Fruit fly (Drosophila melanogaster): Measurements from ENCODE around the gene Pgant7.

Pgant7 gene

DNA sequence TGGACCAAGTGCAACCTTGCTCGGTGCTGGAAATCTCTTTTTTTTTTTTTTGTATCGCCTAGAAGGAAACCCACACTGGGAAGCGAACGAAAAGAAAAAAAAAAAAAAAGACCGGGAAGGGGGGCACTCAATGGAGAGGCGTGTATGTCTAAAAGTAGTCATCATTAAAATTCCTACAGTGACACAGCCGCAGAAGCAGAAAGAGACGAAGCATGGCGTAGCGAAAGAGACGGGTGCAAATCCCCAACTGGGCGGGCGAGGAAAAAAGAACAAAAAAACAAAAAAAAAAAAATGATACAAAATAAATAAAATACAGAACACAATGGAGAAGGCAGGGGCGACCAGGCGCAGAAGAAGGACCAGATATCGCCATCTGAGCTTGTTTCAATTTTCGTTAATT lies 44.9 kb upstream of the Pgant7 start (continued):
- peak; percentile 84 for TF ChIP-seq CG9139 (GFP tag; optimal IDR thresholded peaks at IDR 0.05)
- TF ChIP-seq Smox (GFP tag; optimal IDR thresholded peaks at IDR 0.05), result no peak
- TF ChIP-seq Eip78C (GFP tag), result peak; percentile 46
- peak; percentile 27 for TF ChIP-seq Eip75B (GFP tag; optimal IDR thresholded peaks at IDR 0.05)
- 0 out of 3 replicates have a peak, but pooled peaks have one; percentile 11 for TF ChIP-seq eg (GFP tag; IDR thresholded peaks at IDR 0.05)
- no peak for TF ChIP-seq cyc (GFP tag; optimal IDR thresholded peaks at IDR 0.05)
- no peak for TF ChIP-seq esn (GFP tag; optimal IDR thresholded peaks at IDR 0.05)
- no peak for TF ChIP-seq dac (GFP tag; optimal IDR thresholded peaks at IDR 0.05)
- TF ChIP-seq acj6 (GFP tag; optimal IDR thresholded peaks at IDR 0.05), result no peak
- TF ChIP-seq CG11762 (GFP tag; optimal IDR thresholded peaks at IDR 0.05; ENCODE audit: insufficient read depth), result no peak
- TF ChIP-seq CG7368 (GFP tag; optimal IDR thresholded peaks at IDR 0.05), result no peak
- peak; percentile 80 for TF ChIP-seq CG6808 (GFP tag; optimal IDR thresholded peaks at IDR 0.05)
- TF ChIP-seq net (GFP tag; optimal IDR thresholded peaks at IDR 0.05), result peak; percentile 42
- no peak for TF ChIP-seq CG6276 (GFP tag; optimal IDR thresholded peaks at IDR 0.05)
- peak; percentile 33 to 53 for TF ChIP-seq salr (GFP tag; optimal IDR thresholded peaks at IDR 0.05)
- peak; percentile 45 for TF ChIP-seq CG16779 (tag; optimal IDR thresholded peaks at IDR 0.05)
- TF ChIP-seq Blimp-1 (GFP tag; optimal IDR thresholded peaks at IDR 0.05), result no peak
- TF ChIP-seq Hr38 (GFP tag; optimal IDR thresholded peaks at IDR 0.05), result no peak
- peak; percentile 25 for TF ChIP-seq svp (GFP tag)
- TF ChIP-seq dsx (GFP tag; optimal IDR thresholded peaks at IDR 0.05; ENCODE audit: poor library complexity, severe bottlenecking), result peak; percentile 47
- TF ChIP-seq CG32006 (GFP tag; optimal IDR thresholded peaks at IDR 0.05), result no peak
- no peak for TF ChIP-seq Gug (GFP tag; IDR thresholded peaks at IDR 0.05)

DNA sequence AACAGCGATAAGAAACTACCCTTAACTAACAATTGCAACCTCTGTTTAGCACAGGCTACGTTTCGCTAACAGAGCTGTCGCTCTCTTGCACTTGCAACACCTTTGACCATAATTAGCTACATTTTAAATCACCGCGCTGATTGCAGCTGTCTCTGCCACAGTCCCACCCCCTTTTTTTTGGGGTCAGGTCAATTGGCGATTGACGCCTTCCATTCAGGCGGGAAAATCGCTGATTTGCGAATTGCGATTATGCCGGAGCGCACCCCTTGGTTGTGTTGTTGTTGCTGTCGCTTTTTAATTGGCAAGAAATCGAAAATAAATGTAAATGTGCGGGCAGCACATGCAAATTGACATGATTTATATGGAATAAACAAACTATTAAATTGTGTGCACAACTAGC lies 43.5 kb upstream of the Pgant7 start:
- TF ChIP-seq svp (GFP tag) (peak; percentile 86), CG6276 (GFP tag; optimal IDR thresholded peaks at IDR 0.05) (no peak)

DNA sequence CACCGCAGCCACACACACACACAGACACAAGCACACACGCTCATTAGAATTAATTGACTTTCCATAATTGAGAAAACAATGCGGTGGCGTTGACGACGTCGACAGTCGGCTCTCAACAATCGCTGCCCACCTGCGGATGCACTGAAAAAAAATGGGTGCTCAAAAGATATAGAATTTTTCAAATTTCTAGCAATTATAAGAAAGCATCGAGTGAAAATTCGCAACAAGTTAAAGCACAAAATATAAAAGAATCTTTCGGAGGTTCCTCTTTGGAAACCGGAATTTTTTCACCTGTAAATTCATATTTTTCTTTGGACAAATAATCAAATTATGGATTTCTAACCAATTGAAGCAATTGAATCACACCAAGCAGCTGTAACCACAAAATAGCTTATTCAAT lies 42.1 kb upstream of the Pgant7 start:
- TF ChIP-seq Met (GFP tag; optimal IDR thresholded peaks at IDR 0.05), result peak; percentile 33
- TF ChIP-seq CG6792 (GFP tag; optimal IDR thresholded peaks at IDR 0.05), result peak; percentile 3
- peak; percentile 60; the same call in 2 of the 3 replicates for TF ChIP-seq CG8119 (GFP tag; IDR thresholded peaks at IDR 0.05)
- peak; percentile 21 for TF ChIP-seq lz (GFP tag; optimal IDR thresholded peaks at IDR 0.05)
- TF ChIP-seq salr (GFP tag; optimal IDR thresholded peaks at IDR 0.05), result peak in 1 of 2 experiments; percentile 46
- TF ChIP-seq net (GFP tag; optimal IDR thresholded peaks at IDR 0.05), result peak; percentile 43
- TF ChIP-seq fd85E (GFP tag; optimal IDR thresholded peaks at IDR 0.05), result no peak
- no peak for TF ChIP-seq fkh (GFP tag; optimal IDR thresholded peaks at IDR 0.05)
- TF ChIP-seq Hr39 (GFP tag; optimal IDR thresholded peaks at IDR 0.05), result peak; percentile 37
- no peak for TF ChIP-seq CG16779 (tag; optimal IDR thresholded peaks at IDR 0.05)
- TF ChIP-seq Gug (GFP tag; IDR thresholded peaks at IDR 0.05), result peak; percentile 53
- no peak for TF ChIP-seq CG34406 (GFP tag; optimal IDR thresholded peaks at IDR 0.05)
- TF ChIP-seq Sox102F (GFP tag; optimal IDR thresholded peaks at IDR 0.05), result no peak
- TF ChIP-seq Hr38 (GFP tag; optimal IDR thresholded peaks at IDR 0.05), result no peak
- peak; percentile 67 for TF ChIP-seq CG32006 (GFP tag; optimal IDR thresholded peaks at IDR 0.05)
- TF ChIP-seq CG3032 (tag; optimal IDR thresholded peaks at IDR 0.05), result no peak
- TF ChIP-seq CG9139 (GFP tag; optimal IDR thresholded peaks at IDR 0.05), result no peak
- no peak for TF ChIP-seq vri (GFP tag; optimal IDR thresholded peaks at IDR 0.05)
- TF ChIP-seq CG31627 (GFP tag; optimal IDR thresholded peaks at IDR 0.05), result peak; percentile 23
- peak; percentile 28 for TF ChIP-seq Sox14 (GFP tag; optimal IDR thresholded peaks at IDR 0.05)
- no peak for TF ChIP-seq CG11762 (GFP tag; optimal IDR thresholded peaks at IDR 0.05; ENCODE audit: insufficient read depth)
- TF ChIP-seq svp (GFP tag), result peak; percentile 48
- peak; percentile 42 for TF ChIP-seq CG10631 (GFP tag; optimal IDR thresholded peaks at IDR 0.05)
- peak; percentile 80 for TF ChIP-seq Eip78C (GFP tag)
- peak; percentile 9 for TF ChIP-seq CG7368 (GFP tag; optimal IDR thresholded peaks at IDR 0.05)
- peak; percentile 82 for TF ChIP-seq eg (GFP tag; IDR thresholded peaks at IDR 0.05)
- peak; percentile 60 for TF ChIP-seq Hr4 (GFP tag; optimal IDR thresholded peaks at IDR 0.05)
- TF ChIP-seq topi (GFP tag; optimal IDR thresholded peaks at IDR 0.05), result peak; percentile 38
- no peak for TF ChIP-seq ss (GFP tag; optimal IDR thresholded peaks at IDR 0.05)
- TF ChIP-seq dac (GFP tag; optimal IDR thresholded peaks at IDR 0.05), result peak; percentile 30
- peak; percentile 50 for TF ChIP-seq achi (GFP tag; optimal IDR thresholded peaks at IDR 0.05)
- no peak for TF ChIP-seq CG6808 (GFP tag; optimal IDR thresholded peaks at IDR 0.05)
- TF ChIP-seq CG6163 (GFP tag; IDR thresholded peaks at IDR 0.05), result peak; percentile 63; the same call in 2 of the 3 replicates
- TF ChIP-seq CG11294 (GFP tag; IDR thresholded peaks at IDR 0.05), result peak; percentile 47
- TF ChIP-seq OdsH (GFP tag; optimal IDR thresholded peaks at IDR 0.05), result peak; percentile 49
- peak; percentile 48 for TF ChIP-seq CG3919 (GFP tag; optimal IDR thresholded peaks at IDR 0.05)
- TF ChIP-seq esn (GFP tag; optimal IDR thresholded peaks at IDR 0.05), result peak; percentile 19
- no peak for TF ChIP-seq Ets96B (tag; optimal IDR thresholded peaks at IDR 0.05)
- TF ChIP-seq CG15336 (GFP tag; IDR thresholded peaks at IDR 0.05), result peak; percentile 69

All from whole organism, prepupa.